Worm (Caenorhabditis elegans) whole organism, young adult: ENCODE results near the gene timm-17B.1.

ENCODE experiments used
- B0336.3 ChIP-seq: fragments of 200-800 bp; sonication (Bioruptor generic); IDR thresholded peaks from 2 replicates; pipeline ENCODE4 v1.3.6; 2022; ENCODE audit warnings: missing genetic modification characterization, missing compliant biosample characterization
- C06A6.2 ChIP-seq: fragments of 200-800 bp; sonication (Bioruptor generic); conservative IDR thresholded peaks from 2 replicates; pipeline ENCODE4 v1.3.6; 2022; ENCODE audit warnings: missing genetic modification characterization, missing compliant biosample characterization
- C17E4.6 ChIP-seq: fragments of 200-800 bp; sonication (Bioruptor generic); IDR thresholded peaks from 2 replicates; pipeline ENCODE4 v1.3.6; 2022; ENCODE audit warnings: missing genetic modification reagents, missing genetic modification characterization, missing compliant biosample characterization
- D2030.7 ChIP-seq: fragments of 200-800 bp; sonication (Bioruptor generic); IDR thresholded peaks from 2 replicates; pipeline ENCODE4 v1.3.6; 2022; ENCODE audit warnings: missing genetic modification reagents, missing genetic modification characterization, missing compliant biosample characterization
- F23B12.7 ChIP-seq: sonication (generic microtip); optimal IDR thresholded peaks from 2 replicates; lab custom pipeline; 2017; ENCODE audit warnings: missing genetic modification characterization, mild to moderate bottlenecking, missing compliant biosample characterization, antibody characterized with exemption, moderate library complexity; ENCODE audit not compliant: insufficient read depth
- F33H1.4 ChIP-seq: fragments of 200-800 bp; sonication (Bioruptor generic); IDR thresholded peaks from 2 replicates; pipeline ENCODE4 v1.3.6; 2022; ENCODE audit warnings: missing genetic modification reagents, missing genetic modification characterization, missing compliant biosample characterization
- F37B4.10 ChIP-seq: fragments of 200-800 bp; sonication (Bioruptor generic); IDR thresholded peaks from 2 replicates; pipeline ENCODE4 v1.3.6; 2022; ENCODE audit warnings: missing genetic modification characterization, missing compliant biosample characterization
- F57A8.1 ChIP-seq: fragments of 200-800 bp; sonication (Bioruptor generic); optimal IDR thresholded peaks from 2 replicates; lab custom pipeline; 2018; ENCODE audit warnings: mild to moderate bottlenecking, missing genetic modification characterization, moderate library complexity, missing compliant biosample characterization
- K11D2.4 ChIP-seq: fragments of 200-800 bp; sonication (Bioruptor generic); IDR thresholded peaks from 2 replicates; pipeline ENCODE4 v1.3.6; 2022; ENCODE audit warnings: missing genetic modification reagents, missing genetic modification characterization, missing compliant biosample characterization
- T07F8.4 ChIP-seq: sonication (generic microtip); optimal IDR thresholded peaks from 2 replicates; lab custom pipeline; 2016; ENCODE audit warnings: mild to moderate bottlenecking, missing genetic modification characterization, moderate library complexity, missing compliant biosample characterization
- Y53G8AR.9 ChIP-seq: fragments of 200-800 bp; sonication (Bioruptor generic); conservative IDR thresholded peaks from 2 replicates; pipeline ENCODE4 v1.3.6; 2022; ENCODE audit warnings: missing genetic modification reagents, missing genetic modification characterization, missing compliant biosample characterization
- Y67H2A.10 ChIP-seq: fragments of 200-800 bp; sonication (Bioruptor generic); conservative IDR thresholded peaks from 2 replicates; pipeline ENCODE4 v1.3.6; 2022; ENCODE audit warnings: missing genetic modification reagents, missing genetic modification characterization, missing compliant biosample characterization
- aptf-2 ChIP-seq: fragments of 200-800 bp; sonication (Bioruptor generic); conservative IDR thresholded peaks from 2 replicates; pipeline ENCODE4 v1.3.6; 2022; ENCODE audit warnings: missing genetic modification reagents, missing genetic modification characterization, missing compliant biosample characterization
- atf-7 ChIP-seq: sonication (generic microtip); optimal IDR thresholded peaks from 2 replicates; lab custom pipeline; 2017; ENCODE audit warnings: mild to moderate bottlenecking, missing genetic modification characterization, missing compliant biosample characterization
- attf-3 ChIP-seq: fragments of 200-800 bp; sonication (Bioruptor generic); conservative IDR thresholded peaks from 2 replicates; pipeline ENCODE4 v1.3.6; 2022; ENCODE audit warnings: missing genetic modification reagents, missing genetic modification characterization, missing compliant biosample characterization
- attf-5 ChIP-seq: fragments of 200-800 bp; sonication (Bioruptor generic); optimal IDR thresholded peaks from 2 replicates; lab custom pipeline; 2018; ENCODE audit warnings: mild to moderate bottlenecking, missing genetic modification characterization, missing compliant biosample characterization
- bed-1 ChIP-seq: fragments of 200-800 bp; sonication (Bioruptor generic); IDR thresholded peaks from 2 replicates; pipeline ENCODE4 v1.3.6; 2022; ENCODE audit warnings: missing genetic modification reagents, missing genetic modification characterization, missing compliant biosample characterization
- bed-2 ChIP-seq: fragments of 200-800 bp; sonication (Bioruptor generic); IDR thresholded peaks from 2 replicates; pipeline ENCODE4 v1.3.6; 2022; ENCODE audit warnings: missing genetic modification reagents, missing genetic modification characterization, missing compliant biosample characterization
- cebp-1 ChIP-seq, 2 experiments: fragments of 200-800 bp in 1 of 2; sonication (Bioruptor generic) in 1 of 2; sonication (generic microtip) in 1 of 2; IDR thresholded peaks in 1 of 2; optimal IDR thresholded peaks in 1 of 2; 2 replicates each; pipeline versions ENCODE4 v1.3.6 to Lab custom; 2017 to 2022; ENCODE audit warnings: missing compliant biosample characterization in 2 of 2, missing genetic modification characterization in 2 of 2, mild to moderate bottlenecking in 1 of 2, missing genetic modification reagents in 1 of 2, moderate library complexity in 1 of 2
- ceh-91 ChIP-seq: fragments of 200-800 bp; sonication (Bioruptor generic); IDR thresholded peaks from 2 replicates; pipeline ENCODE4 v1.3.6; 2022; ENCODE audit warnings: missing genetic modification reagents, missing genetic modification characterization, missing compliant biosample characterization
- dox-1 ChIP-seq: fragments of 200-800 bp; sonication (Bioruptor generic); IDR thresholded peaks from 2 replicates; pipeline ENCODE4 v1.3.6; 2022; ENCODE audit warnings: missing genetic modification reagents, missing genetic modification characterization, missing compliant biosample characterization
- egl-44 ChIP-seq: fragments of 200-800 bp; sonication (Bioruptor generic); IDR thresholded peaks from 2 replicates; pipeline ENCODE4 v1.3.6; 2022; ENCODE audit warnings: missing genetic modification reagents, missing genetic modification characterization, missing compliant biosample characterization
- egrh-3 ChIP-seq: fragments of 200-800 bp; sonication (Bioruptor generic); IDR thresholded peaks from 2 replicates; pipeline ENCODE4 v1.3.6; 2022; ENCODE audit warnings: missing genetic modification reagents, missing genetic modification characterization, missing compliant biosample characterization
- ekl-4 ChIP-seq: fragments of 200-800 bp; sonication (Bioruptor generic); IDR thresholded peaks from 2 replicates; pipeline ENCODE4 v1.3.6; 2022; ENCODE audit warnings: missing genetic modification reagents, missing genetic modification characterization, missing compliant biosample characterization
- hmg-1.2 ChIP-seq: fragments of 200-800 bp; sonication (Bioruptor generic); IDR thresholded peaks from 2 replicates; pipeline ENCODE4 v1.3.6; 2022; ENCODE audit warnings: missing genetic modification reagents, missing genetic modification characterization, missing compliant biosample characterization
- hmg-20 ChIP-seq: fragments of 200-800 bp; sonication (Bioruptor generic); IDR thresholded peaks from 2 replicates; pipeline ENCODE4 v1.3.6; 2022; ENCODE audit warnings: missing genetic modification reagents, missing genetic modification characterization, missing compliant biosample characterization
- hsf-1 ChIP-seq: fragments of 200-800 bp; sonication (Bioruptor generic); IDR thresholded peaks from 2 replicates; pipeline ENCODE4 v1.3.6; 2022; ENCODE audit warnings: missing genetic modification reagents, missing genetic modification characterization, missing compliant biosample characterization
- lin-54 ChIP-seq: fragments of 200-800 bp; sonication (Bioruptor generic); optimal IDR thresholded peaks from 2 replicates; lab custom pipeline; 2018; ENCODE audit warnings: mild to moderate bottlenecking, missing genetic modification characterization, missing compliant biosample characterization
- lir-1 ChIP-seq: fragments of 200-800 bp; sonication (Bioruptor generic); conservative IDR thresholded peaks from 2 replicates; pipeline ENCODE4 v1.3.6; 2022; ENCODE audit warnings: missing genetic modification reagents, missing genetic modification characterization, missing compliant biosample characterization
- lsl-1 ChIP-seq: fragments of 200-800 bp; sonication (Bioruptor generic); optimal IDR thresholded peaks from 2 replicates; lab custom pipeline; 2018; ENCODE audit warnings: mild to moderate bottlenecking, missing genetic modification characterization, moderate library complexity, missing compliant biosample characterization
- madf-3 ChIP-seq: fragments of 200-800 bp; sonication (Bioruptor generic); IDR thresholded peaks from 2 replicates; pipeline ENCODE4 v1.3.6; 2022; ENCODE audit warnings: missing genetic modification reagents, missing genetic modification characterization, missing compliant biosample characterization
- mcd-1 ChIP-seq: fragments of 200-800 bp; sonication (Bioruptor generic); IDR thresholded peaks from 2 replicates; pipeline ENCODE4 v1.3.6; 2022; ENCODE audit warnings: missing genetic modification reagents, missing genetic modification characterization, missing compliant biosample characterization
- nfya-2 ChIP-seq: fragments of 200-800 bp; sonication (Bioruptor generic); IDR thresholded peaks from 2 replicates; pipeline ENCODE4 v1.3.6; 2022; ENCODE audit warnings: missing genetic modification reagents, missing genetic modification characterization, missing compliant biosample characterization
- nhr-80 ChIP-seq: sonication (generic microtip); optimal IDR thresholded peaks from 2 replicates; lab custom pipeline; 2016; ENCODE audit warnings: missing genetic modification characterization, missing compliant biosample characterization
- nhr-90 ChIP-seq: sonication (generic microtip); optimal IDR thresholded peaks from 2 replicates; lab custom pipeline; 2016; ENCODE audit warnings: missing genotype, mild to moderate bottlenecking, missing genetic modification characterization, missing compliant biosample characterization
- pbrm-1 ChIP-seq: fragments of 200-800 bp; sonication (Bioruptor generic); IDR thresholded peaks from 2 replicates; pipeline ENCODE4 v1.3.6; 2022; ENCODE audit warnings: missing genetic modification reagents, missing genetic modification characterization, missing compliant biosample characterization
- sea-2 ChIP-seq: fragments of 200-800 bp; sonication (Bioruptor generic); IDR thresholded peaks from 2 replicates; pipeline ENCODE4 v1.3.6; 2022; ENCODE audit warnings: missing genetic modification characterization, missing compliant biosample characterization
- snpc-1.1 ChIP-seq: sonication (generic microtip); optimal IDR thresholded peaks from 2 replicates; lab custom pipeline; 2017; ENCODE audit warnings: missing genetic modification characterization, mild to moderate bottlenecking, missing compliant biosample characterization, antibody characterized with exemption, moderate library complexity, missing genotype, missing genetic modification reagents; ENCODE audit not compliant: insufficient read depth
- snpc-1.3 ChIP-seq: sonication (generic microtip); optimal IDR thresholded peaks from 2 replicates; lab custom pipeline; 2017; ENCODE audit warnings: missing genetic modification characterization, mild to moderate bottlenecking, missing compliant biosample characterization, antibody characterized with exemption, moderate library complexity, missing genotype, missing genetic modification reagents; ENCODE audit not compliant: insufficient read depth
- zfh-2 ChIP-seq: fragments of 200-800 bp; sonication (Bioruptor generic); conservative IDR thresholded peaks from 2 replicates; pipeline ENCODE4 v1.3.6; 2022; ENCODE audit warnings: missing genetic modification reagents, missing genetic modification characterization, missing compliant biosample characterization
- ztf-25 ChIP-seq: fragments of 200-800 bp; sonication (Bioruptor generic); IDR thresholded peaks from 2 replicates; pipeline ENCODE4 v1.3.6; 2022; ENCODE audit warnings: missing genetic modification reagents, missing genetic modification characterization, missing compliant biosample characterization
- ztf-28 ChIP-seq: fragments of 200-800 bp; sonication (Bioruptor generic); IDR thresholded peaks from 2 replicates; pipeline ENCODE4 v1.3.6; 2022; ENCODE audit warnings: missing genetic modification reagents, missing genetic modification characterization, missing compliant biosample characterization
- ztf-6 ChIP-seq: fragments of 200-800 bp; sonication (Bioruptor generic); IDR thresholded peaks from 2 replicates; pipeline ENCODE4 v1.3.6; 2022; ENCODE audit warnings: missing genetic modification reagents, missing genetic modification characterization, missing compliant biosample characterization

The timm-17B.1 gene

DNA sequence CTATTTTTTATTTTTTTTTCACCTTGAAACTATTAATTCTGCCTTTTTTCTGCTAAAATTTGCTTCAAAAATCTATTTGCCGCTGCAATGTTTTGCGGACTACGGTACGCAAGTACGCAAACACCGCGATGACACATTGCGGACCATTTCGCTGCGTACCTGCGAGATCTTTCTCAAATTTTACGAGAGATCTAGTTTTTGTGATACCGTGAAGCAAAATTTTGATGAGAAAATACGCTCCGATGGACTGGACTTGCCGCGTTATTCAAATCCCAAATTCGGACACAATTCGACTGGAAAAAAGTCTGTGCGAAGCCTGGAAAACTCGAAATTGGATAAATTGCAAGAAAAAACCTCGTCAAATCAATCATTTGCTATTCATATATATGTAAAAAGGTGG lies 24.8 kb downstream of the timm-17B.1 start (continued):
- TF ChIP-seq sea-2 (GFP tag; lab: Robert Waterston, UW) (peak; percentile 78; the same call in 1 of the 2 replicates), bed-2 (GFP tag; lab: Robert Waterston, UW) (peak; percentile 93), ekl-4 (GFP tag; lab: Robert Waterston, UW) (peak; percentile 89), lsl-1 (GFP tag; lab: Kevin White, UChicago) (peak; percentile 12), ceh-91 (GFP tag; lab: Robert Waterston, UW) (peak; percentile 90), hmg-20 (peak; percentile 66; the same call in 1 of the 2 replicates), pbrm-1 (GFP tag; lab: Robert Waterston, UW) (peak; percentile 93), lin-54 (peak; percentile 67), ztf-28 (peak; percentile 86), D2030.7 (GFP tag; lab: Robert Waterston, UW) (peak; percentile 80), aptf-2 (GFP tag; lab: Robert Waterston, UW) (peak; percentile 86), bed-1 (peak; percentile 95), hsf-1 (GFP tag; lab: Robert Waterston, UW) (peak; percentile 78), F33H1.4 (GFP tag; lab: Robert Waterston, UW) (peak; percentile 83), cebp-1 (GFP tag; IDR thresholded peaks at IDR 0.05; lab: Robert Waterston, UW) (peak; percentile 91), cebp-1 (tag; optimal IDR thresholded peaks at IDR 0.05; lab: Kevin White, UChicago) (peak; percentile 53), lir-1 (peak; percentile 70), attf-5 (GFP tag; lab: Kevin White, UChicago) (peak; percentile 50), egrh-3 (peak; percentile 63), attf-3 (GFP tag; lab: Robert Waterston, UW) (peak; percentile 80), C06A6.2 (peak; percentile 91), Y53G8AR.9 (peak; percentile 94), egl-44 (GFP tag; lab: Robert Waterston, UW) (peak; percentile 88), madf-3 (GFP tag; lab: Robert Waterston, UW) (peak; percentile 90), mcd-1 (GFP tag; lab: Robert Waterston, UW) (peak; percentile 99), Y67H2A.10 (peak; percentile 79), F37B4.10 (GFP tag; lab: Robert Waterston, UW) (peak; percentile 93; the same call in 1 of the 2 replicates)
- TF ChIP-seq, all 124 proteins: peak for 45; not testable (repeated sequence) for 79

DNA sequence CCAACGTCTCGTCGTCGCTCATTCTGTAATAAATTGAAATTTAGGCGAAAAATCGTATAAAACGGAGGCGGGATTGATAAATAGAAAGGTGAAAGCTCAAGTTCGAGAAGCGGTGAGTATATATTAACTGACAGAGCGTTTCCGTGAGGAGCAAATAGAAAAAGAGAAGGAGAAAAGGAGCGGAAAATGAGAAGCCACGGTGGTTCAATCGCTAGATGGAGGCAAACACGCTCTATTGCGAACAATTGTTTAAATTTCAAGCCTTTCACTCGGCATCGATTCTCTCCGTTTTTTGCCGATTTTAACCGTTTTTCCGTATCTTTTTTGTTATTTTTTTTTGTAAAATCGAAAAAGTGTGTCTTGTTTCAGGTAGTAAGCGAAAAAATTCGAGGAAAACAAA lies 29.5 kb downstream of the timm-17B.1 start, which contains the start of gene miro-1:
miro-1 (minus strand) TSS at position 23 of the 400 bp plus-strand sequence.
- TF ChIP-seq hmg-1.2 (GFP tag; lab: Robert Waterston, UW): peak; percentile 33; the same call in 1 of the 2 replicates
- TF ChIP-seq mcd-1 (GFP tag; lab: Robert Waterston, UW): peak; percentile 76

DNA sequence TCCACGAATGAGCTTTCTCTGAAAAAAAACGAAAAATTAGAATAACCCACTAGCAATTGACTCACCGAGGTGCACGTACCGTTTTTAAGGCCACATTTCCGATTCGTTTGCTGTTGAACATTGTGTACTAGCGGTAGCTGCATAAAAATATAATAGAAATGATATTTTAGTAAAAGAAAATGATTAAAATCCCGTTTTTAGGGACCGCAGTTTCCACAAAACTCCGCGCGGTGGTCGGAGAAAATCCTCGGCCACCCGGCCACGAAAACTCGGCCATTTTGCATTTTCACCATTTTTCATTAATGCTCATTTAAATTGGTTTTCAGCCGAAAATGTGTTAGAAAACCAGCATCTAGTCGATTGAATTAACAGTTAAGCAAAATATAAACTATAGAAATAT lies 32.9 kb downstream of the timm-17B.1 start, which contains the start of gene yars-2:
yars-2 (minus strand) TSS at position 249 of the 400 bp plus-strand sequence.
- TF ChIP-seq ztf-25 (GFP tag; lab: Robert Waterston, UW) (0 out of 2 replicates have a peak, but pooled peaks have one; percentile 15), zfh-2 (GFP tag; lab: Robert Waterston, UW) (no peak), atf-7 (tag; lab: Kevin White, UChicago) (no peak), dox-1 (GFP tag; lab: Robert Waterston, UW) (peak; percentile 73), nfya-2 (GFP tag; lab: Robert Waterston, UW) (no peak), nhr-80 (tag; lab: Kevin White, UChicago) (no peak), K11D2.4 (GFP tag; lab: Robert Waterston, UW) (0 out of 2 replicates have a peak, but pooled peaks have one; percentile 41), C17E4.6 (peak; percentile 43; the same call in 1 of the 2 replicates), ztf-6 (0 out of 2 replicates have a peak, but pooled peaks have one; percentile 41), B0336.3 (GFP tag; lab: Robert Waterston, UW) (0 out of 2 replicates have a peak, but pooled peaks have one; percentile 9), snpc-1.3 (tag; lab: Kevin White, UChicago) (no peak), lsl-1 (GFP tag; lab: Kevin White, UChicago) (peak; percentile 27), T07F8.4 (tag; lab: Kevin White, UChicago) (no peak), D2030.7 (GFP tag; lab: Robert Waterston, UW) (no peak), bed-2 (GFP tag; lab: Robert Waterston, UW) (no peak), F57A8.1 (GFP tag; lab: Kevin White, UChicago) (no peak), F23B12.7 (tag; lab: Kevin White, UChicago) (peak; percentile 15), nhr-90 (no peak), hsf-1 (GFP tag; lab: Robert Waterston, UW) (0 out of 2 replicates have a peak, but pooled peaks have one; percentile 34), lin-54 (peak; percentile 23), hmg-1.2 (GFP tag; lab: Robert Waterston, UW) (peak; percentile 35; the same call in 1 of the 2 replicates), snpc-1.1 (tag; lab: Kevin White, UChicago) (no peak)
